Worm (Caenorhabditis elegans): ENCODE measurements around the gene mrpl-11.

- TF ChIP-seq Y67H2A.10 (GFP tag; conservative IDR thresholded peaks at IDR 0.05), result no peak
- TF ChIP-seq Y56A3A.18 (GFP tag; IDR thresholded peaks at IDR 0.05), result no peak
- TF ChIP-seq madf-10 (tag; optimal IDR thresholded peaks at IDR 0.05), result no peak
- no peak for TF ChIP-seq hrde-1 (tag; optimal IDR thresholded peaks at IDR 0.05; ENCODE audit: borderline replicate concordance)
- TF ChIP-seq unc-130 (GFP tag; optimal IDR thresholded peaks at IDR 0.05), result no peak
- TF ChIP-seq bed-2 (GFP tag; IDR thresholded peaks at IDR 0.05), result no peak
- TF ChIP-seq aptf-2 (GFP tag; conservative IDR thresholded peaks at IDR 0.05), result no peak
- no peak for TF ChIP-seq unc-62 (GFP tag; optimal IDR thresholded peaks at IDR 0.05)
- TF ChIP-seq dpl-1 (GFP tag; optimal IDR thresholded peaks at IDR 0.05), result no peak
- no peak for TF ChIP-seq him-1 (tag; optimal IDR thresholded peaks at IDR 0.05)
These were observed 13.9 kb downstream of the mrpl-11 start, which contains the start of gene ZK370.4 for ce11 chrIII:8731310-8731709.
